Worm (Caenorhabditis elegans): Measurements from ENCODE around the gene C25D7.9.
"Not testable (repeated sequence)": the region's sequence is repeated elsewhere in the genome, so short reads cannot be mapped to it uniquely, and the experiment has no call there.

ce11 chrV:15036769-15037168, 28.2 kb upstream of the C25D7.9 start, which contains the start of gene melo-3:
- not testable (repeated sequence) for TF ChIP-seq nhr-77 (tag; optimal IDR thresholded peaks at IDR 0.05); nfya-1 (tag; optimal IDR thresholded peaks at IDR 0.05; ENCODE audit: insufficient read depth); mdl-1 (tag; optimal IDR thresholded peaks at IDR 0.05); unc-39 (tag; optimal IDR thresholded peaks at IDR 0.05); egl-5 (tag; optimal IDR thresholded peaks at IDR 0.05); ceh-16 (tag; optimal IDR thresholded peaks at IDR 0.05); zag-1 (tag; optimal IDR thresholded peaks at IDR 0.05); nhr-11 (tag; optimal IDR thresholded peaks at IDR 0.05); pha-4 (tag; optimal IDR thresholded peaks at IDR 0.05); tbx-2 (tag; optimal IDR thresholded peaks at IDR 0.05); nhr-237 (tag; optimal IDR thresholded peaks at IDR 0.05); unc-62 (GFP tag; optimal IDR thresholded peaks at IDR 0.05); skn-1 (tag; optimal IDR thresholded peaks at IDR 0.05)

Measured in whole organism, L3 larva.